Worm (Caenorhabditis elegans): ENCODE data around the gene spch-1.

- TF ChIP-seq ztf-29 (GFP tag; IDR thresholded peaks at IDR 0.05) (no peak), flt-1 (GFP tag; IDR thresholded peaks at IDR 0.05) (no peak), med-1 (GFP tag; optimal IDR thresholded peaks at IDR 0.05; ENCODE audit: insufficient read depth) (no peak), cog-1 (tag; optimal IDR thresholded peaks at IDR 0.05) (no peak), ref-1 (GFP tag; conservative IDR thresholded peaks at IDR 0.05) (no peak), ztf-23 (GFP tag; IDR thresholded peaks at IDR 0.05) (no peak), T22C8.4 (GFP tag; IDR thresholded peaks at IDR 0.05) (no peak)
These were observed 3.8 kb upstream of the spch-1 start, which contains the start of gene C04G2.10 for ce11 chrIV:10115142-10115541.
